Worm (Caenorhabditis elegans) whole organism, L1 larva: ENCODE results near the gene sql-1.

ENCODE experiments used
- elt-3 ChIP-seq, 6 experiments: fragments of 150-350 bp in 1 of 6; sonication (generic microtip); optimal IDR thresholded peaks; 2 replicates each; lab custom pipeline; 2017 to 2018; ENCODE audit warnings: missing biosample characterization in 6 of 6, missing genetic modification characterization in 6 of 6, inconsistent platforms in 1 of 6
- lin-13 ChIP-seq: fragments of 150-350 bp; optimal IDR thresholded peaks from 2 replicates; lab custom pipeline; 2014; ENCODE audit warnings: missing biosample characterization, missing genetic modification reagents, missing genetic modification characterization
- mep-1 ChIP-seq: fragments of 150-350 bp; optimal IDR thresholded peaks from 2 replicates; lab custom pipeline; 2014; ENCODE audit warnings: missing biosample characterization, missing genetic modification characterization
- tlp-1 ChIP-seq: fragments of 150-350 bp; optimal IDR thresholded peaks from 2 replicates; lab custom pipeline; 2014; ENCODE audit warnings: missing biosample characterization, missing genetic modification characterization

DNA sequence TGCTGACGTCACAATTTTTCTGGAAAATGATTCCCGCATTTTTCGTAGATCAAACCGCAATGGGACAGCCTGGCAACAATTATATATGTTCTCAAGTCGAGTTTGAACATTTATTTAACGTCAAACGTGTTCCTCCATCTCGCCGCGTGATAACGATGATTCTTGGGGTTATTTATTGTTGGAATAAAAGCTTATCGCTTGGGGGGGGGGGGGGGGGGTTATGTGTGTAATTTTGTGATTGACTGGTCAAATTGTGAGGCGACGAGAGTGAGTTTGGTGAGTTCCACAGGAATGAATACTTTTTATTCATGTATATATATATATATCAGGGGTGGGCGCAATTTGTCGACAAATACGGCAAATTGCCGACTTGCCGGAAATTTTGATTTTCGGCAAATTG is 69.6 kb downstream of the sql-1 start:
- TF ChIP-seq lin-13 (GFP tag; lab: Kevin White, UChicago): no peak
- no peak for TF ChIP-seq mep-1
- TF ChIP-seq elt-3 (tag; optimal IDR thresholded peaks at IDR 0.05; lab: Kevin White, UChicago): no peak
- TF ChIP-seq tlp-1: no peak
